Fruit fly (Drosophila melanogaster) whole organism, wandering third instar larva: ENCODE results near the gene CG34409.

ENCODE experiments used
- CG9705 ChIP-seq: fragments of 200-800 bp; sonication (Bioruptor generic); optimal IDR thresholded peaks from 2 replicates; lab custom pipeline; 2018; ENCODE audit warnings: missing biosample characterization, mild to moderate bottlenecking, missing genetic modification characterization
- CrebA ChIP-seq: fragments of 200-800 bp; sonication (Bioruptor generic); optimal IDR thresholded peaks from 2 replicates; lab custom pipeline; 2016; ENCODE audit warnings: missing biosample characterization, mild to moderate bottlenecking, missing genetic modification characterization, borderline replicate concordance
- Dfd ChIP-seq: fragments of >200 bp; optimal IDR thresholded peaks from 2 replicates; lab custom pipeline; 2017; ENCODE audit warnings: missing biosample characterization, missing genetic modification characterization
- Hnf4 ChIP-seq: fragments of 200-800 bp; sonication (Bioruptor generic); optimal IDR thresholded peaks from 2 replicates; lab custom pipeline; 2016; ENCODE audit warnings: missing biosample characterization, mild to moderate bottlenecking, missing genetic modification characterization
- Hr78 ChIP-seq: fragments of >200 bp; optimal IDR thresholded peaks from 2 replicates; lab custom pipeline; 2017; ENCODE audit warnings: missing biosample characterization, missing genetic modification characterization
- Myc ChIP-seq: fragments of >200 bp; optimal IDR thresholded peaks from 2 replicates; lab custom pipeline; 2017
- Vsx2 ChIP-seq: fragments of 200-300, 225-300 bp; sonication (Bioruptor generic); optimal IDR thresholded peaks from 2 replicates; lab custom pipeline; 2018; ENCODE audit warnings: missing biosample characterization, missing genetic modification characterization; ENCODE audit not compliant: partially characterized antibody
- br ChIP-seq: fragments of 200-800 bp; sonication (Bioruptor generic); optimal IDR thresholded peaks from 2 replicates; lab custom pipeline; 2016; ENCODE audit warnings: missing biosample characterization, missing genetic modification characterization
- fru ChIP-seq: fragments of 200-800 bp; sonication (Bioruptor generic); optimal IDR thresholded peaks from 3 replicates; lab custom pipeline; 2016; ENCODE audit warnings: missing biosample characterization, mild to moderate bottlenecking, missing genetic modification characterization
- usp ChIP-seq: fragments of >200 bp; optimal IDR thresholded peaks from 2 replicates; lab custom pipeline; 2017; ENCODE audit warnings: missing biosample characterization, missing genetic modification characterization

DNA sequence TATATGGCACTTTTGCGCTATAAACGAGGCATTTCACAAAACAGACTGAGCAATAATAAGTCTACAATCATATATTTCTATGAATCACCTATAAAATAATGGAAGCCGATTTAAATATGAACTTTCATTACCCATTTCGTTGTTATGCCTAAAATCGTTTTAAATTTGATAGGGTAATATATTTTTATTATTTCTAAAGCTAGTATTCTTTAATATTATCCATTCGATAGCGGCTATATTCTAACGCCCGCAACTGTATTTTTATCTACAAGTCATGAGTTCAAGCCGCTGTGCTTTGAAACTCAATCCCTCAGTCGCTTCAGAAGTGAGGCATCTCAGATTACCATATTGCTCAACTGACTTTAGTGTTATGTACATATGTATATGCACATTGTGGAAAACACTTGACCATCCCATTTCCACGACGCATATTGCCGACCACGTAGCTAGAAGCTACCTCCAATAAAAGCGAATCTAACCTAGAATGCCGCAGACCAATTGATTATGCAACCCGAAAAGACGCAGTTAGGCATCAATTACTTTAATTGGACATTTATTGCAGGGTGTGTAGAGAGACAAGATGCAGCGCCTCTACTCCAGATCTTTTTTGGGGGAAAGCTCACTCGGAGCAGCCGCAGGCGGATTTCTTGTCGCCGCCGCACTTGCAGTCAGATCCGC is 37.2 kb upstream of the CG34409 start:
- TF ChIP-seq br (GFP tag; lab: Kevin White, UChicago) (no peak), CrebA (GFP tag; lab: Kevin White, UChicago) (no peak), fru (GFP tag; lab: Kevin White, UChicago) (no peak), CG9705 (no peak), Dfd (GFP tag; lab: Kevin White, UChicago) (no peak), Vsx2 (GFP tag; lab: Kevin White, UChicago) (no peak), Myc (lab: Kevin White, UChicago) (no peak), Hnf4 (GFP tag; lab: Kevin White, UChicago) (peak; percentile 33), usp (GFP tag; lab: Kevin White, UChicago) (no peak), Hr78 (GFP tag; lab: Kevin White, UChicago) (no peak)
